Fruit fly (Drosophila melanogaster) whole organism, embryonic: Measurements from ENCODE around the gene CG10730.

Source experiments
- Atf3 ChIP-seq: fragments of 200-800 bp; sonication (Bioruptor generic); optimal IDR thresholded peaks from 3 replicates; lab custom pipeline; 2016; ENCODE audit warnings: missing biosample characterization, missing genetic modification characterization
- BtbVII ChIP-seq: fragments of 200-800 bp; sonication (Bioruptor generic); optimal IDR thresholded peaks from 3 replicates; lab custom pipeline; 2017; ENCODE audit warnings: missing biosample characterization, mild to moderate bottlenecking, missing genetic modification characterization
- CG13123 ChIP-seq: fragments of 200-800 bp; sonication (Bioruptor generic); optimal IDR thresholded peaks from 2 replicates; lab custom pipeline; 2016; ENCODE audit warnings: missing biosample characterization, missing genetic modification characterization
- CG13624 ChIP-seq: fragments of 200-800 bp; sonication (Bioruptor generic); optimal IDR thresholded peaks from 2 replicates; lab custom pipeline; 2016; ENCODE audit warnings: missing biosample characterization, missing genetic modification characterization
- CG1602 ChIP-seq: fragments of 200-800 bp; sonication (Bioruptor generic); optimal IDR thresholded peaks from 3 replicates; lab custom pipeline; 2016; ENCODE audit warnings: missing biosample characterization, missing genetic modification characterization
- CG1647 ChIP-seq: fragments of 200-800 bp; sonication (Bioruptor generic); optimal IDR thresholded peaks from 3 replicates; lab custom pipeline; 2016; ENCODE audit warnings: missing biosample characterization, missing genetic modification characterization
- CG16815 ChIP-seq: fragments of 200-800 bp; sonication (Bioruptor generic); optimal IDR thresholded peaks from 3 replicates; lab custom pipeline; 2017; ENCODE audit warnings: missing biosample characterization, mild to moderate bottlenecking, missing genetic modification characterization
- CG17385 ChIP-seq: fragments of 200-800 bp; sonication (Bioruptor generic); optimal IDR thresholded peaks from 3 replicates; lab custom pipeline; 2018; ENCODE audit warnings: missing biosample characterization, mild to moderate bottlenecking, missing genetic modification characterization
- CG2116 ChIP-seq: fragments of 200-800 bp; sonication (Bioruptor generic); optimal IDR thresholded peaks from 3 replicates; lab custom pipeline; 2018; ENCODE audit warnings: missing biosample characterization, mild to moderate bottlenecking, missing genetic modification characterization
- CG2199 ChIP-seq: fragments of 200-800 bp; sonication (Bioruptor generic); IDR thresholded peaks from 3 replicates; pipeline ENCODE4 v1.3.6; 2022; ENCODE audit warnings: missing biosample characterization, missing genetic modification characterization
- CG32532 ChIP-seq: fragments of 200-800 bp; sonication (Bioruptor generic); IDR thresholded peaks from 2 replicates; pipeline ENCODE4 v1.3.6; 2022; ENCODE audit warnings: missing biosample characterization, missing genetic modification characterization
- CG33557 ChIP-seq: fragments of 200-800 bp; sonication (Bioruptor generic); optimal IDR thresholded peaks from 2 replicates; lab custom pipeline; 2019; ENCODE audit warnings: missing biosample characterization, mild to moderate bottlenecking, missing genetic modification characterization, moderate library complexity
- CG3726 ChIP-seq: fragments of 200-800 bp; sonication (Bioruptor generic); IDR thresholded peaks from 3 replicates; pipeline ENCODE4, ENCODE4 v1.3.6; 2022; ENCODE audit warnings: missing biosample characterization, missing genetic modification characterization
- CG3847 ChIP-seq: fragments of 200-800 bp; sonication (Bioruptor generic); IDR thresholded peaks from 2 replicates; pipeline ENCODE4 v1.3.6; 2022; ENCODE audit warnings: missing biosample characterization, missing genetic modification characterization
- CG4820 ChIP-seq: fragments of 200-800 bp; sonication (Bioruptor generic); optimal IDR thresholded peaks from 3 replicates; lab custom pipeline; 2016; ENCODE audit warnings: missing biosample characterization, missing genetic modification characterization
- CG6813 ChIP-seq: fragments of 200-800 bp; sonication (Bioruptor generic); optimal IDR thresholded peaks from 2 replicates; lab custom pipeline; 2017; ENCODE audit warnings: missing biosample characterization, missing genetic modification characterization, mild to moderate bottlenecking, moderate library complexity, missing genetic modification reagents
- CG7839 ChIP-seq: fragments of 200-800 bp; sonication (Bioruptor generic); optimal IDR thresholded peaks from 3 replicates; lab custom pipeline; 2018; ENCODE audit warnings: missing biosample characterization, mild to moderate bottlenecking, missing genetic modification characterization, moderate library complexity
- CG8290 ChIP-seq, 3 experiments: fragments of 200-800 bp; sonication (Bioruptor generic); optimal IDR thresholded peaks; 2 replicates each; lab custom pipeline; 2016 to 2019; ENCODE audit warnings: missing biosample characterization in 3 of 3, missing genetic modification characterization in 3 of 3, mild to moderate bottlenecking in 2 of 3, moderate library complexity in 1 of 3
- CTCF ChIP-seq: fragments of 200-800 bp; sonication (Bioruptor generic); optimal IDR thresholded peaks from 2 replicates; lab custom pipeline; 2017; ENCODE audit warnings: missing biosample characterization, mild to moderate bottlenecking, missing genetic modification characterization, moderate library complexity
- CoRest ChIP-seq: fragments of 200-800 bp; sonication (Bioruptor generic); optimal IDR thresholded peaks from 3 replicates; lab custom pipeline; 2018; ENCODE audit warnings: missing biosample characterization, mild to moderate bottlenecking, missing genetic modification characterization, moderate library complexity
- D19B ChIP-seq: fragments of 200-800 bp; sonication (Bioruptor generic); optimal IDR thresholded peaks from 2 replicates; lab custom pipeline; 2017; ENCODE audit warnings: missing biosample characterization, mild to moderate bottlenecking, missing genetic modification characterization
- Doc3 ChIP-seq: fragments of 200-800 bp; sonication (Bioruptor generic); IDR thresholded peaks from 3 replicates; pipeline ENCODE4 v1.3.6; 2022; ENCODE audit warnings: missing biosample characterization, missing genetic modification characterization; ENCODE audit not compliant: partially characterized antibody
- HLH54F ChIP-seq: fragments of 200-800 bp; sonication (Bioruptor generic); optimal IDR thresholded peaks from 3 replicates; lab custom pipeline; 2016; ENCODE audit warnings: missing biosample characterization, missing genetic modification characterization
- MESR4 ChIP-seq: fragments of 200-800 bp; sonication (Bioruptor generic); optimal IDR thresholded peaks from 2 replicates; lab custom pipeline; 2018; ENCODE audit warnings: missing biosample characterization, mild to moderate bottlenecking, missing genetic modification characterization, moderate library complexity
- Optix ChIP-seq: fragments of 200-800 bp; sonication (Bioruptor generic); IDR thresholded peaks from 3 replicates; pipeline ENCODE4 v1.3.6; 2022; ENCODE audit warnings: missing biosample characterization, missing genetic modification characterization
- Taf1 ChIP-seq: fragments of 200-800 bp; sonication (Bioruptor generic); IDR thresholded peaks from 2 replicates; pipeline ENCODE4 v1.3.6; 2022; ENCODE audit warnings: missing biosample characterization, missing genetic modification characterization
- Tbp ChIP-seq: fragments of >200 bp; optimal IDR thresholded peaks from 2 replicates; lab custom pipeline; 2018; ENCODE audit warnings: missing biosample characterization, missing genetic modification characterization
- az2 ChIP-seq: fragments of 200-800 bp; sonication (Bioruptor generic); optimal IDR thresholded peaks from 3 replicates; lab custom pipeline; 2016; ENCODE audit warnings: missing biosample characterization, missing genetic modification characterization
- bsh ChIP-seq, 2 experiments: fragments of 200-800 bp; sonication (Bioruptor generic); optimal IDR thresholded peaks; 2 replicates each; lab custom pipeline; 2017 to 2018; ENCODE audit warnings: mild to moderate bottlenecking in 2 of 2, missing biosample characterization in 2 of 2, missing genetic modification characterization in 2 of 2, moderate library complexity in 1 of 2
- cato ChIP-seq: fragments of 200-800 bp; sonication (Bioruptor generic); optimal IDR thresholded peaks from 2 replicates; lab custom pipeline; 2016; ENCODE audit warnings: missing biosample characterization, missing genetic modification characterization, borderline replicate concordance
- caup ChIP-seq: fragments of 200-800 bp; sonication (Bioruptor generic); optimal IDR thresholded peaks from 3 replicates; lab custom pipeline; 2017; ENCODE audit warnings: missing biosample characterization, mild to moderate bottlenecking, missing genetic modification characterization, moderate library complexity; ENCODE audit not compliant: severe bottlenecking
- crc ChIP-seq: fragments of 200-800 bp; sonication (Bioruptor generic); optimal IDR thresholded peaks from 2 replicates; lab custom pipeline; 2016; ENCODE audit warnings: missing biosample characterization, missing genetic modification characterization
- danr ChIP-seq: fragments of 200-800 bp; sonication (Bioruptor generic); IDR thresholded peaks from 2 replicates; pipeline ENCODE4 v1.3.6; 2022; ENCODE audit warnings: missing biosample characterization, missing genetic modification characterization
- en ChIP-seq: fragments of 200-800 bp; sonication (Bioruptor generic); optimal IDR thresholded peaks from 2 replicates; lab custom pipeline; 2016; ENCODE audit warnings: missing biosample characterization, missing genetic modification characterization
- eyg ChIP-seq: fragments of 200-800 bp; sonication (Bioruptor generic); optimal IDR thresholded peaks from 3 replicates; lab custom pipeline; 2016; ENCODE audit warnings: missing biosample characterization, missing genetic modification characterization
- fu2 ChIP-seq: fragments of 200-800 bp; sonication (Bioruptor generic); optimal IDR thresholded peaks from 2 replicates; lab custom pipeline; 2016; ENCODE audit warnings: missing biosample characterization, missing genetic modification characterization
- gfzf ChIP-seq: fragments of 200-800 bp; sonication (Bioruptor generic); optimal IDR thresholded peaks from 2 replicates; lab custom pipeline; 2016; ENCODE audit warnings: missing biosample characterization, mild to moderate bottlenecking, missing genetic modification characterization, moderate library complexity
- knrl ChIP-seq: fragments of 200-800 bp; sonication (Bioruptor generic); IDR thresholded peaks from 3 replicates; pipeline ENCODE4 v1.3.6; 2022; ENCODE audit warnings: missing biosample characterization, missing genetic modification characterization; ENCODE audit not compliant: partially characterized antibody
- pfk ChIP-seq: fragments of 200-800 bp; sonication (Bioruptor generic); optimal IDR thresholded peaks from 2 replicates; lab custom pipeline; 2018; ENCODE audit warnings: missing biosample characterization, mild to moderate bottlenecking, missing genetic modification characterization, moderate library complexity
- pita ChIP-seq: fragments of 200-800 bp; sonication (Bioruptor generic); optimal IDR thresholded peaks from 2 replicates; lab custom pipeline; 2017; ENCODE audit warnings: missing biosample characterization, mild to moderate bottlenecking, missing genetic modification characterization
- pros ChIP-seq: fragments of 200-800 bp; sonication (Bioruptor generic); optimal IDR thresholded peaks from 3 replicates; lab custom pipeline; 2019; ENCODE audit warnings: missing biosample characterization, mild to moderate bottlenecking, missing genetic modification characterization, moderate library complexity
- pum ChIP-seq: fragments of 200-800 bp; sonication (Bioruptor generic); optimal IDR thresholded peaks from 2 replicates; lab custom pipeline; 2016; ENCODE audit warnings: missing biosample characterization, missing genetic modification characterization
- salm ChIP-seq: fragments of 200-800 bp; sonication (Bioruptor generic); optimal IDR thresholded peaks from 2 replicates; lab custom pipeline; 2018; ENCODE audit warnings: missing biosample characterization, mild to moderate bottlenecking, missing genetic modification characterization
- schlank ChIP-seq: fragments of 200-800 bp; sonication (Bioruptor generic); optimal IDR thresholded peaks from 2 replicates; lab custom pipeline; 2018; ENCODE audit warnings: missing biosample characterization, mild to moderate bottlenecking, missing genetic modification characterization
- sens-2 ChIP-seq: fragments of 200-800 bp; sonication (Bioruptor generic); IDR thresholded peaks from 2 replicates; pipeline ENCODE4 v1.3.6; 2022; ENCODE audit warnings: missing biosample characterization, missing genetic modification characterization
- ssp ChIP-seq: fragments of 200-800 bp; sonication (Bioruptor generic); IDR thresholded peaks from 2 replicates; pipeline ENCODE4 v1.3.6; 2022; ENCODE audit warnings: missing biosample characterization, missing genetic modification characterization
- stc ChIP-seq: fragments of 200-800 bp; sonication (Bioruptor generic); IDR thresholded peaks from 2 replicates; pipeline ENCODE4 v1.3.6; 2022; ENCODE audit warnings: missing biosample characterization, missing genetic modification characterization
- tin ChIP-seq: fragments of 200-800 bp; sonication (Bioruptor generic); optimal IDR thresholded peaks from 3 replicates; lab custom pipeline; 2016; ENCODE audit warnings: missing biosample characterization, missing genetic modification characterization
- trh ChIP-seq: fragments of 200-800 bp; sonication (Bioruptor generic); optimal IDR thresholded peaks from 2 replicates; lab custom pipeline; 2016; ENCODE audit warnings: missing biosample characterization, missing genetic modification characterization
- unc-4 ChIP-seq: fragments of 200-800 bp; sonication (Bioruptor generic); IDR thresholded peaks from 2 replicates; pipeline ENCODE4 v1.3.6; 2022; ENCODE audit warnings: missing biosample characterization, missing genetic modification characterization; ENCODE audit not compliant: partially characterized antibody

Gene CG10730

dm6 chr2L:20091094-20091679 is 19.2 kb upstream of the CG10730 start, which contains the start of the genes CG10747 and Pyroxd1 (continued):
- TF ChIP-seq CG16815 (GFP tag; lab: Kevin White, UChicago) (peak; percentile 98), CG2116 (peak; percentile 84), CG8290 (GFP tag; optimal IDR thresholded peaks at IDR 0.05; lab: Kevin White, UChicago) (peak; percentile 83), CG8290 (tag; optimal IDR thresholded peaks at IDR 0.05; lab: Kevin White, UChicago) (peak; percentile 86 to 96), Doc3 (GFP tag; lab: Robert Waterston, UW) (no peak), pros (GFP tag; lab: Kevin White, UChicago) (peak; percentile 31), CG7839 (tag; lab: Kevin White, UChicago) (peak; percentile 98), Optix (GFP tag; lab: Robert Waterston, UW) (peak; percentile 87), fu2 (peak; percentile 94), tin (GFP tag; lab: Kevin White, UChicago) (peak; percentile 97), pum (peak; percentile 94), pita (no peak), D19B (GFP tag; lab: Kevin White, UChicago) (peak; percentile 91), crc (peak; percentile 90), Taf1 (peak; percentile 96), MESR4 (GFP tag; lab: Kevin White, UChicago) (peak; percentile 80), Atf3 (GFP tag; lab: Kevin White, UChicago) (peak; percentile 87), schlank (tag; lab: Kevin White, UChicago) (peak; percentile 94), Tbp (no peak), CG2199 (GFP tag; lab: Robert Waterston, UW) (0 out of 3 replicates have a peak, but pooled peaks have one; percentile 67), CG4820 (GFP tag; lab: Kevin White, UChicago) (peak; percentile 96), CTCF (peak; percentile 56), sens-2 (GFP tag; lab: Robert Waterston, UW) (peak; percentile 81), pfk (GFP tag; lab: Kevin White, UChicago) (peak; percentile 49), CoRest (tag; lab: Kevin White, UChicago) (peak; percentile 99), ssp (GFP tag; lab: Robert Waterston, UW) (peak; percentile 86), CG32532 (peak; percentile 96), eyg (GFP tag; lab: Kevin White, UChicago) (peak; percentile 79), CG1647 (GFP tag; lab: Kevin White, UChicago) (peak; percentile 93), CG1602 (GFP tag; lab: Kevin White, UChicago) (peak; percentile 98), caup (GFP tag; lab: Kevin White, UChicago) (peak; percentile 96), CG17385 (GFP tag; lab: Kevin White, UChicago) (peak; percentile 94), cato (GFP tag; lab: Kevin White, UChicago) (peak; percentile 96), danr (GFP tag; lab: Robert Waterston, UW) (peak; percentile 93), stc (peak; percentile 95), az2 (GFP tag; lab: Kevin White, UChicago) (peak; percentile 98), trh (GFP tag; lab: Kevin White, UChicago) (peak; percentile 92), CG13123 (GFP tag; lab: Kevin White, UChicago) (peak; percentile 94), BtbVII (GFP tag; lab: Kevin White, UChicago) (peak; percentile 95), knrl (GFP tag; lab: Robert Waterston, UW) (no peak), gfzf (GFP tag; lab: Kevin White, UChicago) (peak; percentile 78), CG3726 (peak; percentile 86), HLH54F (GFP tag; lab: Kevin White, UChicago) (peak; percentile 97), unc-4 (GFP tag; lab: Robert Waterston, UW) (0 out of 2 replicates have a peak, but pooled peaks have one; percentile 25), CG33557 (GFP tag; lab: Kevin White, UChicago) (peak; percentile 94), CG3847 (peak; percentile 97), salm (tag; lab: Kevin White, UChicago) (peak; percentile 94), en (GFP tag; lab: Kevin White, UChicago) (peak; percentile 84), CG13624 (GFP tag; lab: Kevin White, UChicago) (peak; percentile 96), CG6813 (GFP tag; lab: Kevin White, UChicago) (peak; percentile 91), bsh (GFP tag; optimal IDR thresholded peaks at IDR 0.05; lab: Kevin White, UChicago) (peak; percentile 95 to 96)
